Fruit fly (Drosophila melanogaster) whole organism, embryonic: Measurements from ENCODE around the gene Bsg.

ENCODE experiments used
- Awh ChIP-seq: fragments of 200-800 bp; sonication (Bioruptor generic); IDR thresholded peaks from 2 replicates; pipeline ENCODE4, ENCODE4 v1.3.6; 2022; ENCODE audit warnings: missing biosample characterization, missing genetic modification characterization
- Blimp-1 ChIP-seq: fragments of 200-800 bp; sonication (Bioruptor generic); optimal IDR thresholded peaks from 3 replicates; lab custom pipeline; 2018; ENCODE audit warnings: missing biosample characterization, missing genetic modification characterization, mild to moderate bottlenecking, moderate library complexity, missing genetic modification reagents
- Bteb2 ChIP-seq: fragments of 200-800 bp; sonication (Bioruptor generic); optimal IDR thresholded peaks from 2 replicates; lab custom pipeline; 2016; ENCODE audit warnings: missing biosample characterization, missing genetic modification characterization
- CG10654 ChIP-seq: fragments of 200-800 bp; sonication (Bioruptor generic); optimal IDR thresholded peaks from 2 replicates; lab custom pipeline; 2016; ENCODE audit warnings: missing biosample characterization, missing genetic modification characterization
- CG10979 ChIP-seq: fragments of 200-800 bp; sonication (Bioruptor generic); optimal IDR thresholded peaks from 2 replicates; lab custom pipeline; 2018; ENCODE audit warnings: missing biosample characterization, mild to moderate bottlenecking, missing genetic modification characterization, moderate library complexity
- CG12236 ChIP-seq: fragments of 200-800 bp; sonication (Bioruptor generic); optimal IDR thresholded peaks from 2 replicates; lab custom pipeline; 2016; ENCODE audit warnings: missing biosample characterization, missing genetic modification characterization
- CG12659 ChIP-seq: fragments of 200-800 bp; sonication (Bioruptor generic); optimal IDR thresholded peaks from 3 replicates; lab custom pipeline; 2017; ENCODE audit warnings: mild to moderate bottlenecking, missing biosample characterization, missing genetic modification reagents, missing genetic modification characterization
- CG15073 ChIP-seq: fragments of 200-800 bp; sonication (Bioruptor generic); optimal IDR thresholded peaks from 2 replicates; lab custom pipeline; 2016; ENCODE audit warnings: missing biosample characterization, missing genetic modification characterization
- CG15269 ChIP-seq: fragments of 200-800 bp; sonication (Bioruptor generic); optimal IDR thresholded peaks from 2 replicates; lab custom pipeline; 2018; ENCODE audit warnings: missing biosample characterization, mild to moderate bottlenecking, missing genetic modification characterization, moderate library complexity
- CG1529 ChIP-seq: fragments of 200-800 bp; sonication (Bioruptor generic); optimal IDR thresholded peaks from 3 replicates; lab custom pipeline; 2018; ENCODE audit warnings: missing biosample characterization, missing genetic modification characterization
- CG15479 ChIP-seq: fragments of 200-800 bp; sonication (Bioruptor generic); optimal IDR thresholded peaks from 3 replicates; lab custom pipeline; 2019; ENCODE audit warnings: missing biosample characterization, mild to moderate bottlenecking, missing genetic modification characterization, moderate library complexity
- CG15696 ChIP-seq: fragments of 200-800 bp; sonication (Bioruptor generic); optimal IDR thresholded peaks from 2 replicates; lab custom pipeline; 2019; ENCODE audit warnings: missing biosample characterization, mild to moderate bottlenecking, missing genetic modification characterization, moderate library complexity
- CG16813 ChIP-seq: fragments of 200-800 bp; sonication (Bioruptor generic); IDR thresholded peaks from 3 replicates; pipeline ENCODE4 v1.3.6; 2022; ENCODE audit warnings: missing biosample characterization, missing genetic modification characterization; ENCODE audit not compliant: partially characterized antibody
- CG17829 ChIP-seq: fragments of 200-800 bp; optimal IDR thresholded peaks from 2 replicates; lab custom pipeline; 2019; ENCODE audit warnings: missing biosample characterization, mild to moderate bottlenecking, missing genetic modification characterization, moderate library complexity
- CG18619 ChIP-seq: fragments of 200-800 bp; sonication (Bioruptor generic); optimal IDR thresholded peaks from 3 replicates; lab custom pipeline; 2017; ENCODE audit warnings: missing biosample characterization, mild to moderate bottlenecking, missing genetic modification characterization
- CG2678 ChIP-seq: fragments of 200-800 bp; sonication (Bioruptor generic); optimal IDR thresholded peaks from 3 replicates; lab custom pipeline; 2019; ENCODE audit warnings: missing biosample characterization, mild to moderate bottlenecking, missing genetic modification characterization, moderate library complexity
- CG30403 ChIP-seq: fragments of 200-800 bp; sonication (Bioruptor generic); optimal IDR thresholded peaks from 3 replicates; lab custom pipeline; 2016; ENCODE audit warnings: missing biosample characterization, missing genetic modification characterization
- CG3407 ChIP-seq: fragments of 200-800 bp; sonication (Bioruptor generic); optimal IDR thresholded peaks from 2 replicates; lab custom pipeline; 2018; ENCODE audit warnings: missing biosample characterization, mild to moderate bottlenecking, missing genetic modification characterization
- CG34422 ChIP-seq: fragments of 200-800 bp; sonication (Bioruptor generic); IDR thresholded peaks from 3 replicates; pipeline ENCODE4 v1.3.6; 2022; ENCODE audit warnings: missing biosample characterization, missing genetic modification characterization
- CG3838 ChIP-seq: fragments of 200-800 bp; sonication (Bioruptor generic); optimal IDR thresholded peaks from 3 replicates; lab custom pipeline; 2016; ENCODE audit warnings: missing biosample characterization, missing genetic modification characterization
- CG4404 ChIP-seq: fragments of 200-800 bp; sonication (Bioruptor generic); IDR thresholded peaks from 2 replicates; pipeline ENCODE4 v1.3.6; 2022; ENCODE audit warnings: missing biosample characterization, missing genetic modification characterization
- CG4854 ChIP-seq: fragments of 200-800 bp; sonication (Bioruptor generic); optimal IDR thresholded peaks from 2 replicates; lab custom pipeline; 2016; ENCODE audit warnings: missing biosample characterization, missing genetic modification characterization, inconsistent platforms
- CG5953 ChIP-seq: fragments of 200-800 bp; sonication (Bioruptor generic); IDR thresholded peaks from 2 replicates; pipeline ENCODE4 v1.3.6; 2022; ENCODE audit warnings: missing biosample characterization, missing genetic modification characterization
- CG6654 ChIP-seq: fragments of 200-800 bp; sonication (Bioruptor generic); optimal IDR thresholded peaks from 2 replicates; lab custom pipeline; 2017; ENCODE audit warnings: missing biosample characterization, mild to moderate bottlenecking, missing genetic modification characterization
- CG8281 ChIP-seq: fragments of 200-800 bp; sonication (Bioruptor generic); optimal IDR thresholded peaks from 2 replicates; lab custom pipeline; 2018; ENCODE audit warnings: missing biosample characterization, mild to moderate bottlenecking, missing genetic modification characterization, moderate library complexity
- CG8290 ChIP-seq, 3 experiments: fragments of 200-800 bp; sonication (Bioruptor generic); optimal IDR thresholded peaks; 2 replicates each; lab custom pipeline; 2016 to 2019; ENCODE audit warnings: missing biosample characterization in 3 of 3, missing genetic modification characterization in 3 of 3, mild to moderate bottlenecking in 2 of 3, moderate library complexity in 1 of 3
- CoRest ChIP-seq: fragments of 200-800 bp; sonication (Bioruptor generic); optimal IDR thresholded peaks from 3 replicates; lab custom pipeline; 2018; ENCODE audit warnings: missing biosample characterization, mild to moderate bottlenecking, missing genetic modification characterization, moderate library complexity
- Eip74EF ChIP-seq, 2 experiments: fragments of 200-800 bp in 1 of 2; fragments of >200 bp in 1 of 2; sonication (Bioruptor generic) in 1 of 2; optimal IDR thresholded peaks; 2 replicates each; lab custom pipeline; 2017 to 2019; ENCODE audit warnings: missing biosample characterization in 2 of 2, missing genetic modification characterization in 2 of 2, mild to moderate bottlenecking in 1 of 2, moderate library complexity in 1 of 2
- Fer2 ChIP-seq: fragments of 200-800 bp; sonication (Bioruptor generic); optimal IDR thresholded peaks from 2 replicates; lab custom pipeline; 2018; ENCODE audit warnings: missing biosample characterization, mild to moderate bottlenecking, missing genetic modification characterization, moderate library complexity
- Hr51 ChIP-seq, 2 experiments: fragments of 200-800 bp; sonication (Bioruptor generic); optimal IDR thresholded peaks; 2 replicates in 1 of 2; 3 replicates in 1 of 2; lab custom pipeline; 2016 to 2018; ENCODE audit warnings: missing biosample characterization in 2 of 2, missing genetic modification characterization in 2 of 2, mild to moderate bottlenecking in 1 of 2, moderate library complexity in 1 of 2
- MBD-R2 ChIP-seq: fragments of 200-800 bp; sonication (Bioruptor generic); IDR thresholded peaks from 2 replicates; pipeline ENCODE4 v1.3.6; 2022; ENCODE audit warnings: missing biosample characterization, missing genetic modification characterization
- Neu2 ChIP-seq: fragments of 200-800 bp; sonication (Bioruptor generic); optimal IDR thresholded peaks from 3 replicates; lab custom pipeline; 2016; ENCODE audit warnings: missing biosample characterization, missing genetic modification characterization, borderline replicate concordance
- Poxn ChIP-seq: fragments of 200-800 bp; sonication (Bioruptor generic); IDR thresholded peaks from 2 replicates; pipeline ENCODE4 v1.3.6; 2022; ENCODE audit warnings: missing biosample characterization, missing genetic modification characterization
- Sin3A ChIP-seq: fragments of >200 bp; optimal IDR thresholded peaks from 2 replicates; lab custom pipeline; 2018
- Sox102F ChIP-seq: fragments of 200-800 bp; sonication (Bioruptor generic); optimal IDR thresholded peaks from 2 replicates; lab custom pipeline; 2018; ENCODE audit warnings: missing biosample characterization, mild to moderate bottlenecking, missing genetic modification characterization, moderate library complexity
- ab ChIP-seq: fragments of 200-800 bp; sonication (Bioruptor generic); optimal IDR thresholded peaks from 2 replicates; lab custom pipeline; 2016; ENCODE audit warnings: missing biosample characterization, missing genetic modification characterization
- crc ChIP-seq: fragments of 200-800 bp; sonication (Bioruptor generic); optimal IDR thresholded peaks from 2 replicates; lab custom pipeline; 2016; ENCODE audit warnings: missing biosample characterization, missing genetic modification characterization
- croc ChIP-seq: fragments of 200-800 bp; sonication (Bioruptor generic); conservative IDR thresholded peaks from 3 replicates; pipeline ENCODE4 v1.3.6; 2022; ENCODE audit warnings: missing biosample characterization, missing genetic modification characterization
- crol ChIP-seq: fragments of 200-800 bp; sonication (Bioruptor generic); IDR thresholded peaks from 2 replicates; pipeline ENCODE4 v1.3.6; 2022; ENCODE audit warnings: missing biosample characterization, missing genetic modification characterization
- da ChIP-seq: fragments of 200-800 bp; sonication (Bioruptor generic); optimal IDR thresholded peaks from 2 replicates; lab custom pipeline; 2016; ENCODE audit warnings: missing biosample characterization, missing genetic modification characterization
- dmrt99B ChIP-seq: fragments of 200-800 bp; sonication (Bioruptor generic); optimal IDR thresholded peaks from 2 replicates; lab custom pipeline; 2018; ENCODE audit warnings: missing biosample characterization, mild to moderate bottlenecking, missing genetic modification characterization, moderate library complexity
- emc ChIP-seq: fragments of 200-800 bp; sonication (Bioruptor generic); optimal IDR thresholded peaks from 2 replicates; lab custom pipeline; 2016; ENCODE audit warnings: missing biosample characterization, missing genetic modification characterization
- hb ChIP-seq: fragments of 200-800 bp; sonication (Bioruptor generic); IDR thresholded peaks from 3 replicates; pipeline ENCODE4 v1.3.6; 2022; ENCODE audit warnings: missing biosample characterization, missing genetic modification characterization; ENCODE audit not compliant: partially characterized antibody
- jigr1 ChIP-seq: fragments of 200-800 bp; sonication (Bioruptor generic); IDR thresholded peaks from 3 replicates; pipeline ENCODE4 v1.3.6; 2022; ENCODE audit warnings: missing biosample characterization, missing genetic modification characterization
- klu ChIP-seq: fragments of 200-800 bp; sonication (Bioruptor generic); IDR thresholded peaks from 2 replicates; pipeline ENCODE4 v1.3.6; 2022; ENCODE audit warnings: missing biosample characterization, missing genetic modification characterization
- onecut ChIP-seq: fragments of 200-800 bp; sonication (Bioruptor generic); IDR thresholded peaks from 2 replicates; pipeline ENCODE4 v1.3.6; 2022; ENCODE audit warnings: missing biosample characterization, missing genetic modification characterization
- pho ChIP-seq: fragments of 200-800 bp; sonication (Bioruptor generic); optimal IDR thresholded peaks from 2 replicates; lab custom pipeline; 2016; ENCODE audit warnings: missing biosample characterization, missing genetic modification characterization
- pzg ChIP-seq: fragments of 200-800 bp; sonication (Bioruptor generic); optimal IDR thresholded peaks from 3 replicates; lab custom pipeline; 2018; ENCODE audit warnings: missing biosample characterization, mild to moderate bottlenecking, missing genetic modification characterization, moderate library complexity
- tio ChIP-seq: fragments of 200-800 bp; sonication (Bioruptor generic); optimal IDR thresholded peaks from 2 replicates; lab custom pipeline; 2017; ENCODE audit warnings: missing biosample characterization, missing genetic modification characterization, inconsistent platforms
- vfl ChIP-seq: fragments of 200-800 bp; sonication (Bioruptor generic); optimal IDR thresholded peaks from 2 replicates; lab custom pipeline; 2016; ENCODE audit warnings: missing biosample characterization, missing genetic modification characterization

Bsg gene

dm6 chr2L:8164219-8164618 lies 81.0 kb downstream of the Bsg start (continued):
- TF ChIP-seq CG15479 = no peak
- TF ChIP-seq pho = no peak
- TF ChIP-seq ab = no peak
- TF ChIP-seq emc = no peak
- TF ChIP-seq Blimp-1 = peak; percentile 88
- no peak for TF ChIP-seq CG16813 (GFP tag; lab: Robert Waterston, UW)
- TF ChIP-seq CG34422 (GFP tag; lab: Robert Waterston, UW) = no peak; the same call in 2 of the 3 replicates
- peak; percentile 36 to 49 for TF ChIP-seq Hr51 (GFP tag; optimal IDR thresholded peaks at IDR 0.05; lab: Kevin White, UChicago)
- TF ChIP-seq hb = no peak
- peak; percentile 54 for TF ChIP-seq Bteb2 (GFP tag; lab: Kevin White, UChicago)
- no peak for TF ChIP-seq da (GFP tag; lab: Kevin White, UChicago)
- TF ChIP-seq CG10654 (GFP tag; lab: Kevin White, UChicago) = peak; percentile 57
- peak; percentile 85 for TF ChIP-seq CG12236 (GFP tag; lab: Kevin White, UChicago)
- no peak for TF ChIP-seq Poxn (GFP tag; lab: Robert Waterston, UW)
- peak; percentile 70 for TF ChIP-seq CG8290 (GFP tag; optimal IDR thresholded peaks at IDR 0.05; lab: Kevin White, UChicago)
- peak; percentile 76 to 87 for TF ChIP-seq CG8290 (tag; optimal IDR thresholded peaks at IDR 0.05; lab: Kevin White, UChicago)
- TF ChIP-seq jigr1 (GFP tag; lab: Robert Waterston, UW) = no peak
- peak; percentile 73 for TF ChIP-seq CoRest
- TF ChIP-seq CG3407 = peak; percentile 96
- TF ChIP-seq CG10979 (tag; lab: Kevin White, UChicago) = peak; percentile 54
- peak; percentile 65 for TF ChIP-seq CG15269 (tag; lab: Kevin White, UChicago)
- TF ChIP-seq CG4404 = no peak
- peak in 1 of 2 experiments; percentile 55 for TF ChIP-seq Eip74EF (GFP tag; optimal IDR thresholded peaks at IDR 0.05; lab: Kevin White, UChicago)
- no peak for TF ChIP-seq Neu2 (GFP tag; lab: Kevin White, UChicago)
- TF ChIP-seq CG1529 (GFP tag; lab: Kevin White, UChicago) = peak; percentile 90
- TF ChIP-seq CG15073 = no peak
- TF ChIP-seq CG18619 (GFP tag; lab: Kevin White, UChicago) = peak; percentile 82
- no peak for TF ChIP-seq Sin3A (lab: Kevin White, UChicago)
- peak; percentile 61 for TF ChIP-seq CG17829 (tag; lab: Kevin White, UChicago)
- TF ChIP-seq CG5953 (GFP tag; lab: Robert Waterston, UW) = peak; percentile 71; the same call in 1 of the 2 replicates
- TF ChIP-seq Sox102F (GFP tag; lab: Kevin White, UChicago) = peak; percentile 84
- peak; percentile 73 for TF ChIP-seq CG12659
- peak; percentile 3 for TF ChIP-seq vfl (GFP tag; lab: Kevin White, UChicago)
- no peak for TF ChIP-seq klu (GFP tag; lab: Robert Waterston, UW)
- TF ChIP-seq croc = peak; percentile 41; the same call in 2 of the 3 replicates
- peak; percentile 84 for TF ChIP-seq CG2678
- no peak for TF ChIP-seq MBD-R2 (GFP tag; lab: Robert Waterston, UW)
- peak; percentile 72 for TF ChIP-seq CG4854
- peak; percentile 54 for TF ChIP-seq Fer2 (tag; lab: Kevin White, UChicago)
- peak; percentile 11 for TF ChIP-seq CG30403 (GFP tag; lab: Kevin White, UChicago)
- peak; percentile 85 for TF ChIP-seq onecut
- peak; percentile 73 for TF ChIP-seq dmrt99B (tag; lab: Kevin White, UChicago)
- TF ChIP-seq CG6654 (GFP tag; lab: Kevin White, UChicago) = no peak
- peak; percentile 55 for TF ChIP-seq CG8281 (tag; lab: Kevin White, UChicago)
- peak; percentile 71 for TF ChIP-seq CG3838 (GFP tag; lab: Kevin White, UChicago)
- no peak for TF ChIP-seq crol (GFP tag; lab: Robert Waterston, UW)
- peak; percentile 45 for TF ChIP-seq crc (GFP tag; lab: Kevin White, UChicago)
- no peak for TF ChIP-seq pzg (GFP tag; lab: Kevin White, UChicago)
- TF ChIP-seq CG15696 (tag; lab: Kevin White, UChicago) = peak; percentile 92
- TF ChIP-seq Awh (GFP tag; lab: Robert Waterston, UW) = peak; percentile 94
- TF ChIP-seq tio (GFP tag; lab: Kevin White, UChicago) = peak; percentile 79
